Worm (Caenorhabditis elegans) whole organism, late embryonic: ENCODE measurements around the gene spp-5.
A peak's percentile ranks its signal among the peaks of the same experiment; 100 is the strongest.

ENCODE experiments used
- C38D4.7 ChIP-seq: fragments of 200-800 bp; sonication (Bioruptor generic); optimal IDR thresholded peaks from 2 replicates; lab custom pipeline; 2018; ENCODE audit warnings: mild to moderate bottlenecking, missing genetic modification characterization, moderate library complexity, missing compliant biosample characterization
- K02D7.2 ChIP-seq: sonication (generic microtip); optimal IDR thresholded peaks from 2 replicates; lab custom pipeline; 2017; ENCODE audit warnings: mild to moderate bottlenecking, missing genetic modification characterization, missing compliant biosample characterization
- Y22D7AL.16 ChIP-seq: sonication (generic microtip); optimal IDR thresholded peaks from 2 replicates; lab custom pipeline; 2016; ENCODE audit warnings: missing genetic modification characterization, missing compliant biosample characterization
- ahr-1 ChIP-seq: sonication (generic microtip); optimal IDR thresholded peaks from 2 replicates; lab custom pipeline; 2016; ENCODE audit warnings: missing genetic modification characterization, missing compliant biosample characterization
- ama-1 ChIP-seq: fragments of 150-350 bp; optimal IDR thresholded peaks from 2 replicates; lab custom pipeline; 2014
- ceh-14 ChIP-seq: sonication (generic microtip); optimal IDR thresholded peaks from 2 replicates; lab custom pipeline; 2016; ENCODE audit warnings: missing genotype, missing genetic modification characterization, missing compliant biosample characterization
- ceh-18 ChIP-seq: sonication (generic microtip); optimal IDR thresholded peaks from 2 replicates; lab custom pipeline; 2016; ENCODE audit warnings: missing genetic modification characterization, missing compliant biosample characterization
- ceh-19 ChIP-seq: fragments of 200-800 bp; sonication (Bioruptor generic); optimal IDR thresholded peaks from 2 replicates; lab custom pipeline; 2018; ENCODE audit warnings: mild to moderate bottlenecking, missing genetic modification characterization, missing compliant biosample characterization
- ceh-2 ChIP-seq: sonication (generic microtip); optimal IDR thresholded peaks from 2 replicates; lab custom pipeline; 2016; ENCODE audit warnings: missing genotype, missing genetic modification characterization, missing compliant biosample characterization
- ceh-22 ChIP-seq: sonication (generic microtip); optimal IDR thresholded peaks from 2 replicates; lab custom pipeline; 2017; ENCODE audit warnings: missing biosample characterization, missing genetic modification characterization
- ceh-24 ChIP-seq: sonication (generic microtip); optimal IDR thresholded peaks from 2 replicates; lab custom pipeline; 2016; ENCODE audit warnings: mild to moderate bottlenecking, missing genetic modification characterization, missing compliant biosample characterization
- ceh-31 ChIP-seq: sonication (generic microtip); optimal IDR thresholded peaks from 2 replicates; lab custom pipeline; 2016; ENCODE audit warnings: missing genetic modification characterization, missing compliant biosample characterization
- ceh-34 ChIP-seq: sonication (generic microtip); optimal IDR thresholded peaks from 2 replicates; lab custom pipeline; 2016; ENCODE audit warnings: mild to moderate bottlenecking, missing genetic modification characterization, missing compliant biosample characterization
- ceh-48 ChIP-seq: sonication (generic microtip); optimal IDR thresholded peaks from 2 replicates; lab custom pipeline; 2016; ENCODE audit warnings: missing genetic modification characterization, inconsistent platforms, missing compliant biosample characterization
- dve-1 ChIP-seq: sonication (generic microtip); optimal IDR thresholded peaks from 2 replicates; lab custom pipeline; 2017; ENCODE audit warnings: antibody characterized with exemption, mild to moderate bottlenecking, missing genetic modification characterization, missing compliant biosample characterization
- elt-2 ChIP-seq: sonication (generic microtip); optimal IDR thresholded peaks from 2 replicates; lab custom pipeline; 2016; ENCODE audit warnings: missing genetic modification reagents, missing genetic modification characterization, missing compliant biosample characterization
- elt-4 ChIP-seq: sonication (generic microtip); optimal IDR thresholded peaks from 2 replicates; lab custom pipeline; 2016; ENCODE audit warnings: missing genetic modification characterization, missing compliant biosample characterization
- ets-4 ChIP-seq: sonication (generic microtip); optimal IDR thresholded peaks from 2 replicates; lab custom pipeline; 2016; ENCODE audit warnings: missing genetic modification characterization, missing compliant biosample characterization
- eyg-1 ChIP-seq: sonication (generic microtip); optimal IDR thresholded peaks from 2 replicates; lab custom pipeline; 2016; ENCODE audit warnings: missing genotype, missing genetic modification characterization, missing compliant biosample characterization
- fax-1 ChIP-seq: sonication (generic microtip); optimal IDR thresholded peaks from 2 replicates; lab custom pipeline; 2016; ENCODE audit warnings: missing genotype, missing genetic modification characterization, missing compliant biosample characterization
- fkh-6 ChIP-seq: sonication (generic microtip); optimal IDR thresholded peaks from 2 replicates; lab custom pipeline; 2016; ENCODE audit warnings: missing genetic modification characterization, missing compliant biosample characterization
- hlh-15 ChIP-seq: sonication (generic microtip); optimal IDR thresholded peaks from 2 replicates; lab custom pipeline; 2016; ENCODE audit warnings: missing genetic modification characterization, missing compliant biosample characterization
- hlh-30 ChIP-seq: sonication (generic microtip); optimal IDR thresholded peaks from 2 replicates; lab custom pipeline; 2017; ENCODE audit warnings: antibody characterized with exemption, missing genetic modification characterization, missing compliant biosample characterization; ENCODE audit not compliant: insufficient read depth
- hlh-6 ChIP-seq: sonication (generic microtip); optimal IDR thresholded peaks from 2 replicates; lab custom pipeline; 2016; ENCODE audit warnings: missing genotype, missing genetic modification characterization, missing compliant biosample characterization
- lim-6 ChIP-seq: sonication (generic microtip); optimal IDR thresholded peaks from 2 replicates; lab custom pipeline; 2016; ENCODE audit warnings: missing genetic modification characterization, missing compliant biosample characterization
- madf-2 ChIP-seq: sonication (generic microtip); optimal IDR thresholded peaks from 2 replicates; lab custom pipeline; 2017; ENCODE audit warnings: missing genetic modification characterization, missing compliant biosample characterization
- nfya-1 ChIP-seq: sonication (generic microtip); optimal IDR thresholded peaks from 2 replicates; lab custom pipeline; 2017; ENCODE audit warnings: missing genetic modification characterization, mild to moderate bottlenecking, missing compliant biosample characterization, antibody characterized with exemption, moderate library complexity
- pag-3 ChIP-seq: sonication (generic microtip); optimal IDR thresholded peaks from 2 replicates; lab custom pipeline; 2016; ENCODE audit warnings: missing compliant biosample characterization, missing genetic modification characterization, borderline replicate concordance
- pat-9 ChIP-seq: fragments of 200-800 bp; sonication (Bioruptor generic); optimal IDR thresholded peaks from 2 replicates; lab custom pipeline; 2018; ENCODE audit warnings: mild to moderate bottlenecking, missing genetic modification characterization, moderate library complexity, missing compliant biosample characterization
- pha-2 ChIP-seq: sonication (generic microtip); optimal IDR thresholded peaks from 2 replicates; lab custom pipeline; 2017; ENCODE audit warnings: mild to moderate bottlenecking, missing genetic modification characterization, missing compliant biosample characterization
- pqm-1 ChIP-seq: sonication (generic microtip); optimal IDR thresholded peaks from 2 replicates; lab custom pipeline; 2016; ENCODE audit warnings: missing genetic modification characterization, missing compliant biosample characterization
- pros-1 ChIP-seq: fragments of 150-350 bp; optimal IDR thresholded peaks from 2 replicates; lab custom pipeline; 2014; ENCODE audit warnings: missing biosample characterization, missing genetic modification reagents, missing genetic modification characterization
- ref-2 ChIP-seq: sonication (generic microtip); optimal IDR thresholded peaks from 2 replicates; lab custom pipeline; 2016; ENCODE audit warnings: missing genetic modification characterization, missing compliant biosample characterization
- rnt-1 ChIP-seq: sonication (generic microtip); optimal IDR thresholded peaks from 2 replicates; lab custom pipeline; 2016; ENCODE audit warnings: missing genetic modification characterization, missing compliant biosample characterization
- sdc-2 ChIP-seq: sonication (generic microtip); optimal IDR thresholded peaks from 2 replicates; lab custom pipeline; 2016; ENCODE audit warnings: missing genotype, missing genetic modification characterization, missing compliant biosample characterization
- sox-2 ChIP-seq: fragments of 200-800 bp; sonication (Bioruptor generic); IDR thresholded peaks from 2 replicates; pipeline ENCODE4 v1.3.6; 2022; ENCODE audit warnings: missing genetic modification reagents, missing genetic modification characterization, missing compliant biosample characterization
- sox-4 ChIP-seq: sonication (generic microtip); optimal IDR thresholded peaks from 2 replicates; lab custom pipeline; 2017; ENCODE audit warnings: mild to moderate bottlenecking, missing genetic modification characterization, inconsistent platforms, missing compliant biosample characterization
- syd-9 ChIP-seq: sonication (generic microtip); optimal IDR thresholded peaks from 2 replicates; lab custom pipeline; 2016; ENCODE audit warnings: mild to moderate bottlenecking, missing genetic modification characterization, moderate library complexity, missing compliant biosample characterization
- tbx-2 ChIP-seq: sonication (generic microtip); optimal IDR thresholded peaks from 2 replicates; lab custom pipeline; 2016; ENCODE audit warnings: missing genetic modification characterization, missing compliant biosample characterization
- tbx-7 ChIP-seq: sonication (generic microtip); optimal IDR thresholded peaks from 2 replicates; lab custom pipeline; 2016; ENCODE audit warnings: missing genotype, missing genetic modification characterization, missing compliant biosample characterization
- ttx-3 ChIP-seq: sonication (generic microtip); optimal IDR thresholded peaks from 2 replicates; lab custom pipeline; 2016; ENCODE audit warnings: missing genetic modification reagents, missing genetic modification characterization, missing compliant biosample characterization
- unc-3 ChIP-seq, 2 experiments: fragments of 200-800 bp in 1 of 2; sonication (Bioruptor generic) in 1 of 2; sonication (generic microtip) in 1 of 2; conservative IDR thresholded peaks in 1 of 2; optimal IDR thresholded peaks in 1 of 2; 2 replicates each; pipeline versions ENCODE4 v1.3.6 to Lab custom; 2016 to 2022; ENCODE audit warnings: missing compliant biosample characterization in 2 of 2, missing genetic modification characterization in 2 of 2, missing genetic modification reagents in 1 of 2
- unc-42 ChIP-seq: sonication (generic microtip); optimal IDR thresholded peaks from 2 replicates; lab custom pipeline; 2016; ENCODE audit warnings: missing genotype, missing genetic modification characterization, missing compliant biosample characterization
- unc-55 ChIP-seq: sonication (generic microtip); optimal IDR thresholded peaks from 2 replicates; lab custom pipeline; 2017; ENCODE audit warnings: missing biosample characterization, missing genetic modification reagents, missing genetic modification characterization
- unc-86 ChIP-seq: sonication (generic microtip); optimal IDR thresholded peaks from 2 replicates; lab custom pipeline; 2016; ENCODE audit warnings: missing genetic modification characterization, missing compliant biosample characterization

The spp-5 gene

ce11 chrX:7340915-7341559, 20.9 kb upstream of the spp-5 start, which contains the start of gene C07D8.6:
TSS of gene C07D8.6 (plus strand) at chrX:7341509.
- TF ChIP-seq dve-1 (tag; lab: Kevin White, UChicago), result peak; percentile 4
- no peak for TF ChIP-seq ceh-22 (tag; lab: Kevin White, UChicago)
- TF ChIP-seq sox-4 (tag; lab: Kevin White, UChicago), result no peak
- peak; percentile 21 for TF ChIP-seq nfya-1
- peak; percentile 64 for TF ChIP-seq elt-2 (tag; lab: Kevin White, UChicago)

ce11 chrX:7340394-7340793, 20.2 kb upstream of the spp-5 start:
- TF ChIP-seq elt-4 (tag; lab: Kevin White, UChicago), result no peak
- TF ChIP-seq fax-1 (tag; lab: Kevin White, UChicago), result no peak
- TF ChIP-seq hlh-30 (tag; lab: Kevin White, UChicago), result no peak
- no peak for TF ChIP-seq lim-6 (tag; lab: Kevin White, UChicago)
- no peak for TF ChIP-seq ceh-24 (tag; lab: Kevin White, UChicago)
- no peak for TF ChIP-seq C38D4.7 (GFP tag; lab: Kevin White, UChicago)
- no peak for TF ChIP-seq ceh-2 (tag; lab: Kevin White, UChicago)
- TF ChIP-seq pat-9 (tag; lab: Kevin White, UChicago), result no peak
- TF ChIP-seq nfya-1, result no peak
- TF ChIP-seq madf-2 (tag; lab: Kevin White, UChicago), result no peak

- no peak for TF ChIP-seq syd-9 (tag; lab: Kevin White, UChicago)
- TF ChIP-seq tbx-7, result no peak
- peak; percentile 63 for TF ChIP-seq pqm-1 (tag; lab: Kevin White, UChicago)
- no peak for TF ChIP-seq ceh-22 (tag; lab: Kevin White, UChicago)
- TF ChIP-seq fkh-6, result no peak
- peak; percentile 82 for TF ChIP-seq ref-2 (tag; lab: Kevin White, UChicago)
- TF ChIP-seq hlh-6 (tag; lab: Kevin White, UChicago), result no peak
- no peak for TF ChIP-seq pag-3 (tag; lab: Kevin White, UChicago)
- TF ChIP-seq pros-1, result peak; percentile 91
- peak; percentile 48 for TF ChIP-seq unc-55 (GFP tag; lab: Kevin White, UChicago)
- TF ChIP-seq lim-6 (tag; lab: Kevin White, UChicago), result no peak
- TF ChIP-seq nfya-1, result peak; percentile 90
- no peak for TF ChIP-seq Y22D7AL.16 (tag; lab: Kevin White, UChicago)
- TF ChIP-seq unc-3 (GFP tag; conservative IDR thresholded peaks at IDR 0.05; lab: Robert Waterston, UW), result peak; percentile 23; the same call in 1 of the 2 replicates
- TF ChIP-seq unc-3 (tag; optimal IDR thresholded peaks at IDR 0.05; lab: Kevin White, UChicago), result peak; percentile 17
- TF ChIP-seq fax-1 (tag; lab: Kevin White, UChicago), result no peak
- TF ChIP-seq rnt-1 (tag; lab: Kevin White, UChicago), result peak; percentile 81
- TF ChIP-seq pat-9 (tag; lab: Kevin White, UChicago), result no peak
- TF ChIP-seq elt-4 (tag; lab: Kevin White, UChicago), result no peak
- no peak for TF ChIP-seq sox-4 (tag; lab: Kevin White, UChicago)
- no peak for TF ChIP-seq eyg-1 (tag; lab: Kevin White, UChicago)
- TF ChIP-seq ceh-14 (tag; lab: Kevin White, UChicago), result peak; percentile 41
- TF ChIP-seq unc-42 (tag; lab: Kevin White, UChicago), result peak; percentile 71
- TF ChIP-seq ceh-48 (tag; lab: Kevin White, UChicago), result peak; percentile 22
- no peak for TF ChIP-seq ttx-3 (tag; lab: Kevin White, UChicago)
- TF ChIP-seq ahr-1, result peak; percentile 7
- TF ChIP-seq sox-2 (GFP tag; lab: Robert Waterston, UW), result peak; percentile 17; the same call in 1 of the 2 replicates
- TF ChIP-seq elt-2 (tag; lab: Kevin White, UChicago), result peak; percentile 62
- TF ChIP-seq unc-86 (tag; lab: Kevin White, UChicago), result peak; percentile 27
- TF ChIP-seq K02D7.2 (tag; lab: Kevin White, UChicago), result no peak
- TF ChIP-seq ceh-19 (GFP tag; lab: Kevin White, UChicago), result no peak
- TF ChIP-seq ets-4 (tag; lab: Kevin White, UChicago), result no peak
- TF ChIP-seq ceh-31 (tag; lab: Kevin White, UChicago), result peak; percentile 93
- TF ChIP-seq pha-2 (tag; lab: Kevin White, UChicago), result no peak
- no peak for TF ChIP-seq ama-1 (lab: Kevin White, UChicago)
- peak; percentile 19 for TF ChIP-seq ceh-2 (tag; lab: Kevin White, UChicago)
- TF ChIP-seq sdc-2 (tag; lab: Kevin White, UChicago), result peak; percentile 65
- peak; percentile 63 for TF ChIP-seq ceh-34 (tag; lab: Kevin White, UChicago)
- no peak for TF ChIP-seq hlh-15
- peak; percentile 88 for TF ChIP-seq ceh-18 (tag; lab: Kevin White, UChicago)
- TF ChIP-seq tbx-2 (tag; lab: Kevin White, UChicago), result peak; percentile 86
- peak; percentile 100 for TF ChIP-seq hlh-30 (tag; lab: Kevin White, UChicago)
Observed at ce11 chrX:7334302-7334724, 14.2 kb upstream of the spp-5 start, which contains the start of gene epg-7. TSS of gene epg-7 (plus strand) at chrX:7334714.
